Fruit fly (Drosophila melanogaster) whole organism, prepupa: Measurements from ENCODE around the gene CG42238.

ENCODE experiments used
- Blimp-1 ChIP-seq: fragments of 200-800 bp; sonication (Bioruptor generic); optimal IDR thresholded peaks from 3 replicates; lab custom pipeline; 2017; ENCODE audit warnings: missing biosample characterization, missing genetic modification characterization, mild to moderate bottlenecking, moderate library complexity, missing genetic modification reagents
- CG10669 ChIP-seq: fragments of 200-800 bp; sonication (Bioruptor generic); optimal IDR thresholded peaks from 3 replicates; lab custom pipeline; 2018; ENCODE audit warnings: missing biosample characterization, mild to moderate bottlenecking, missing genetic modification characterization, moderate library complexity
- CG11294 ChIP-seq: fragments of 200-800 bp; sonication (Bioruptor generic); IDR thresholded peaks from 2 replicates; pipeline ENCODE4 v1.3.6; 2022; ENCODE audit warnings: missing biosample characterization, missing genetic modification characterization
- CG11902 ChIP-seq: fragments of 200-800 bp; sonication (Bioruptor generic); optimal IDR thresholded peaks from 3 replicates; lab custom pipeline; 2016; ENCODE audit warnings: missing biosample characterization, missing genetic modification characterization
- CG15336 ChIP-seq: fragments of 200-800 bp; sonication (Bioruptor generic); IDR thresholded peaks from 2 replicates; pipeline ENCODE4 v1.3.6; 2022; ENCODE audit warnings: missing biosample characterization, missing genetic modification characterization
- CG16779 ChIP-seq: fragments of 200-800 bp; sonication (Bioruptor generic); optimal IDR thresholded peaks from 3 replicates; lab custom pipeline; 2017; ENCODE audit warnings: missing biosample characterization, mild to moderate bottlenecking, missing genetic modification characterization
- CG3032 ChIP-seq: fragments of 200-800 bp; optimal IDR thresholded peaks from 2 replicates; lab custom pipeline; 2019; ENCODE audit warnings: missing biosample characterization, mild to moderate bottlenecking, missing genetic modification characterization, moderate library complexity
- CG31627 ChIP-seq: fragments of 200-800 bp; sonication (Bioruptor generic); optimal IDR thresholded peaks from 3 replicates; lab custom pipeline; 2016; ENCODE audit warnings: missing biosample characterization, missing genetic modification characterization
- CG32006 ChIP-seq: fragments of 200-800 bp; sonication (Bioruptor generic); optimal IDR thresholded peaks from 3 replicates; lab custom pipeline; 2017; ENCODE audit warnings: missing biosample characterization, mild to moderate bottlenecking, missing genetic modification characterization
- CG34406 ChIP-seq: fragments of 200-800 bp; sonication (Bioruptor generic); optimal IDR thresholded peaks from 3 replicates; lab custom pipeline; 2016; ENCODE audit warnings: missing biosample characterization, missing genetic modification characterization
- CG3919 ChIP-seq: fragments of 200-800 bp; sonication (Bioruptor generic); optimal IDR thresholded peaks from 3 replicates; lab custom pipeline; 2016; ENCODE audit warnings: missing biosample characterization, missing genetic modification characterization
- CG4318 ChIP-seq: fragments of 200-800 bp; sonication (Bioruptor generic); optimal IDR thresholded peaks from 3 replicates; lab custom pipeline; 2017; ENCODE audit warnings: missing biosample characterization, mild to moderate bottlenecking, missing genetic modification characterization
- CG6276 ChIP-seq: fragments of 200-800 bp; sonication (Bioruptor generic); optimal IDR thresholded peaks from 2 replicates; lab custom pipeline; 2017; ENCODE audit warnings: missing biosample characterization, mild to moderate bottlenecking, missing genetic modification characterization
- CG6792 ChIP-seq: fragments of 200-800 bp; sonication (Bioruptor generic); optimal IDR thresholded peaks from 3 replicates; lab custom pipeline; 2016; ENCODE audit warnings: missing biosample characterization, missing genetic modification characterization
- CG6854 ChIP-seq: fragments of 200-800 bp; sonication (Bioruptor generic); optimal IDR thresholded peaks from 2 replicates; lab custom pipeline; 2017; ENCODE audit warnings: missing biosample characterization, mild to moderate bottlenecking, missing genetic modification characterization
- CG7368 ChIP-seq: fragments of 200-800 bp; sonication (Bioruptor generic); optimal IDR thresholded peaks from 3 replicates; lab custom pipeline; 2016; ENCODE audit warnings: missing biosample characterization, missing genetic modification characterization
- CG8632 ChIP-seq: fragments of 200-800 bp; sonication (Bioruptor generic); optimal IDR thresholded peaks from 3 replicates; lab custom pipeline; 2016; ENCODE audit warnings: missing biosample characterization, missing genetic modification characterization
- CG9139 ChIP-seq: fragments of 200-800 bp; sonication (Bioruptor generic); optimal IDR thresholded peaks from 3 replicates; lab custom pipeline; 2017; ENCODE audit warnings: missing biosample characterization, mild to moderate bottlenecking, missing genetic modification characterization
- Eip75B ChIP-seq: fragments of 200-800 bp; sonication (Bioruptor generic); optimal IDR thresholded peaks from 3 replicates; lab custom pipeline; 2016; ENCODE audit warnings: missing biosample characterization, missing genetic modification characterization
- Eip78C ChIP-seq: fragments of 200-800 bp; sonication (Bioruptor generic); peaks from one replicate; lab custom pipeline; 2016; ENCODE audit warnings: missing biosample characterization, missing genetic modification characterization
- Ets21C ChIP-seq: fragments of 200-800 bp; sonication (Bioruptor generic); optimal IDR thresholded peaks from 3 replicates; lab custom pipeline; 2016; ENCODE audit warnings: missing biosample characterization, missing genetic modification characterization
- Ets96B ChIP-seq: fragments of 200-800 bp; optimal IDR thresholded peaks from 2 replicates; lab custom pipeline; 2019; ENCODE audit warnings: missing biosample characterization, mild to moderate bottlenecking, missing genetic modification characterization, moderate library complexity
- Gug ChIP-seq: fragments of 200-800 bp; sonication (Bioruptor generic); IDR thresholded peaks from 2 replicates; pipeline ENCODE4 v1.3.6; 2022; ENCODE audit warnings: missing biosample characterization, missing genetic modification characterization
- Hr4 ChIP-seq: fragments of 200-800 bp; sonication (Bioruptor generic); optimal IDR thresholded peaks from 3 replicates; lab custom pipeline; 2016; ENCODE audit warnings: missing biosample characterization, missing genetic modification characterization
- Lpt ChIP-seq: fragments of 200-800 bp; sonication (Bioruptor generic); optimal IDR thresholded peaks from 3 replicates; lab custom pipeline; 2016; ENCODE audit warnings: missing biosample characterization, missing genetic modification characterization
- Met ChIP-seq: fragments of 200-800 bp; sonication (Bioruptor generic); optimal IDR thresholded peaks from 3 replicates; lab custom pipeline; 2016; ENCODE audit warnings: missing biosample characterization, missing genetic modification characterization
- OdsH ChIP-seq: fragments of 200-800 bp; sonication (Bioruptor generic); optimal IDR thresholded peaks from 3 replicates; lab custom pipeline; 2016; ENCODE audit warnings: missing biosample characterization, missing genetic modification characterization
- Smox ChIP-seq: fragments of 200-800 bp; sonication (Bioruptor generic); optimal IDR thresholded peaks from 3 replicates; lab custom pipeline; 2016; ENCODE audit warnings: missing biosample characterization, missing genetic modification characterization
- Sox102F ChIP-seq: fragments of 200-800 bp; sonication (Bioruptor generic); optimal IDR thresholded peaks from 2 replicates; lab custom pipeline; 2016; ENCODE audit warnings: missing biosample characterization, mild to moderate bottlenecking, missing genetic modification characterization
- Sox14 ChIP-seq: fragments of 200-800 bp; sonication (Bioruptor generic); optimal IDR thresholded peaks from 3 replicates; lab custom pipeline; 2016; ENCODE audit warnings: missing biosample characterization, missing genetic modification characterization
- achi ChIP-seq: fragments of 200-800 bp; sonication (Bioruptor generic); optimal IDR thresholded peaks from 3 replicates; lab custom pipeline; 2016; ENCODE audit warnings: missing biosample characterization, missing genetic modification characterization
- acj6 ChIP-seq: fragments of 200-800 bp; sonication (Bioruptor generic); optimal IDR thresholded peaks from 3 replicates; lab custom pipeline; 2016; ENCODE audit warnings: missing biosample characterization, missing genetic modification characterization
- dac ChIP-seq: fragments of 200-800 bp; sonication (Bioruptor generic); optimal IDR thresholded peaks from 2 replicates; lab custom pipeline; 2017; ENCODE audit warnings: missing biosample characterization, mild to moderate bottlenecking, missing genetic modification characterization
- dsx ChIP-seq: fragments of 200-800 bp; optimal IDR thresholded peaks from 3 replicates; lab custom pipeline; 2019; ENCODE audit warnings: missing biosample characterization, mild to moderate bottlenecking, missing genetic modification characterization, moderate library complexity; ENCODE audit not compliant: poor library complexity, severe bottlenecking
- esn ChIP-seq: fragments of 200-800 bp; sonication (Bioruptor generic); optimal IDR thresholded peaks from 2 replicates; lab custom pipeline; 2016; ENCODE audit warnings: missing biosample characterization, mild to moderate bottlenecking, missing genetic modification characterization, moderate library complexity
- fd59A ChIP-seq: fragments of 200-800 bp; sonication (Bioruptor generic); optimal IDR thresholded peaks from 2 replicates; lab custom pipeline; 2017; ENCODE audit warnings: missing biosample characterization, mild to moderate bottlenecking, missing genetic modification characterization, missing genetic modification reagents
- fd85E ChIP-seq: fragments of 200-800 bp; sonication (Bioruptor generic); optimal IDR thresholded peaks from 3 replicates; lab custom pipeline; 2016; ENCODE audit warnings: missing biosample characterization, missing genetic modification characterization
- fkh ChIP-seq: fragments of 200-800 bp; sonication (Bioruptor generic); optimal IDR thresholded peaks from 3 replicates; lab custom pipeline; 2017; ENCODE audit warnings: missing biosample characterization, mild to moderate bottlenecking, missing genetic modification characterization, moderate library complexity
- lz ChIP-seq: fragments of 200-800 bp; sonication (Bioruptor generic); optimal IDR thresholded peaks from 3 replicates; lab custom pipeline; 2016; ENCODE audit warnings: missing biosample characterization, missing genetic modification characterization
- net ChIP-seq: fragments of 200-800 bp; sonication (Bioruptor generic); optimal IDR thresholded peaks from 3 replicates; lab custom pipeline; 2016; ENCODE audit warnings: missing biosample characterization, missing genetic modification characterization
- pdm3 ChIP-seq: fragments of 200-800 bp; sonication (Bioruptor generic); optimal IDR thresholded peaks from 3 replicates; lab custom pipeline; 2016; ENCODE audit warnings: missing biosample characterization, missing genetic modification characterization
- salr ChIP-seq, 2 experiments: fragments of 200-800 bp; sonication (Bioruptor generic); optimal IDR thresholded peaks; 3 replicates each; lab custom pipeline; 2016 to 2018; ENCODE audit warnings: missing biosample characterization in 2 of 2, missing genetic modification characterization in 2 of 2, mild to moderate bottlenecking in 1 of 2
- spab ChIP-seq: fragments of 200-800 bp; sonication (Bioruptor generic); optimal IDR thresholded peaks from 2 replicates; lab custom pipeline; 2017; ENCODE audit warnings: missing biosample characterization, mild to moderate bottlenecking, missing genetic modification characterization, missing genetic modification reagents
- svp ChIP-seq: fragments of 200-800 bp; sonication (Bioruptor generic); peaks from one replicate; lab custom pipeline; 2016; ENCODE audit warnings: missing biosample characterization, missing genetic modification characterization
- topi ChIP-seq: fragments of 200-800 bp; sonication (Bioruptor generic); optimal IDR thresholded peaks from 3 replicates; lab custom pipeline; 2016; ENCODE audit warnings: missing biosample characterization, missing genetic modification characterization
- vri ChIP-seq: fragments of 200-800 bp; sonication (Bioruptor generic); optimal IDR thresholded peaks from 3 replicates; lab custom pipeline; 2016; ENCODE audit warnings: missing biosample characterization, mild to moderate bottlenecking, missing genetic modification characterization

CG42238 gene

dm6 chr2L:20943148-20943547 lies 108.8 kb downstream of the CG42238 start (continued):
- no peak for TF ChIP-seq CG6854 (GFP tag; lab: Kevin White, UChicago)
- TF ChIP-seq CG8632, result peak; percentile 21
- no peak for TF ChIP-seq Ets96B (tag; lab: Kevin White, UChicago)
- TF ChIP-seq svp (GFP tag; lab: Kevin White, UChicago), result peak; percentile 57
- TF ChIP-seq CG6792, result peak; percentile 20
- TF ChIP-seq Gug (GFP tag; lab: Robert Waterston, UW), result peak; percentile 41; the same call in 1 of the 2 replicates
- no peak for TF ChIP-seq Blimp-1
- TF ChIP-seq lz (GFP tag; lab: Kevin White, UChicago), result peak; percentile 24
- TF ChIP-seq dac, result peak; percentile 73
- peak; percentile 67 for TF ChIP-seq CG15336
- TF ChIP-seq CG11294 (GFP tag; lab: Robert Waterston, UW), result no peak
- TF ChIP-seq CG6276 (GFP tag; lab: Kevin White, UChicago), result peak; percentile 35
- peak; percentile 50 for TF ChIP-seq Sox14 (GFP tag; lab: Kevin White, UChicago)
- peak in 1 of 2 experiments; percentile 48 for TF ChIP-seq salr (GFP tag; optimal IDR thresholded peaks at IDR 0.05; lab: Kevin White, UChicago)
- TF ChIP-seq acj6 (GFP tag; lab: Kevin White, UChicago), result peak; percentile 52
- peak; percentile 11 for TF ChIP-seq Eip75B (GFP tag; lab: Kevin White, UChicago)
- TF ChIP-seq fkh (GFP tag; lab: Kevin White, UChicago), result no peak
- TF ChIP-seq Hr4 (GFP tag; lab: Kevin White, UChicago), result peak; percentile 83
- peak; percentile 42 for TF ChIP-seq OdsH (GFP tag; lab: Kevin White, UChicago)
- TF ChIP-seq fd85E (GFP tag; lab: Kevin White, UChicago), result no peak
- TF ChIP-seq CG3032, result no peak
- TF ChIP-seq Smox (GFP tag; lab: Kevin White, UChicago), result peak; percentile 23
- peak; percentile 1 for TF ChIP-seq CG10669 (GFP tag; lab: Kevin White, UChicago)
- peak; percentile 47 for TF ChIP-seq achi (GFP tag; lab: Kevin White, UChicago)
- TF ChIP-seq CG11902 (GFP tag; lab: Kevin White, UChicago), result no peak
- no peak for TF ChIP-seq CG9139

- TF ChIP-seq pdm3, result no peak
- TF ChIP-seq dsx (GFP tag; lab: Kevin White, UChicago), result no peak
- peak; percentile 19 for TF ChIP-seq CG34406 (GFP tag; lab: Kevin White, UChicago)
- no peak for TF ChIP-seq dac
- TF ChIP-seq CG16779 (tag; lab: Kevin White, UChicago), result no peak
- TF ChIP-seq CG3032, result no peak
- peak; percentile 52 for TF ChIP-seq CG32006 (GFP tag; lab: Kevin White, UChicago)
- no peak for TF ChIP-seq CG6854 (GFP tag; lab: Kevin White, UChicago)
- peak in 1 of 2 experiments; percentile 34 for TF ChIP-seq salr (GFP tag; optimal IDR thresholded peaks at IDR 0.05; lab: Kevin White, UChicago)
- peak; percentile 38 for TF ChIP-seq CG15336
- TF ChIP-seq spab (GFP tag; lab: Kevin White, UChicago), result no peak
- TF ChIP-seq Sox102F (GFP tag; lab: Kevin White, UChicago), result no peak
- TF ChIP-seq CG11902 (GFP tag; lab: Kevin White, UChicago), result no peak
- peak; percentile 36 for TF ChIP-seq svp (GFP tag; lab: Kevin White, UChicago)
- peak; percentile 16 for TF ChIP-seq achi (GFP tag; lab: Kevin White, UChicago)
- TF ChIP-seq Lpt (GFP tag; lab: Kevin White, UChicago), result no peak
- no peak for TF ChIP-seq CG4318
- no peak for TF ChIP-seq fd85E (GFP tag; lab: Kevin White, UChicago)
- no peak for TF ChIP-seq CG10669 (GFP tag; lab: Kevin White, UChicago)
- no peak for TF ChIP-seq Ets21C
- TF ChIP-seq Ets96B (tag; lab: Kevin White, UChicago), result peak; percentile 55
- TF ChIP-seq acj6 (GFP tag; lab: Kevin White, UChicago), result peak; percentile 34
- no peak for TF ChIP-seq CG7368 (GFP tag; lab: Kevin White, UChicago)
- TF ChIP-seq net (GFP tag; lab: Kevin White, UChicago), result no peak
- no peak for TF ChIP-seq fd59A (GFP tag; lab: Kevin White, UChicago)
- no peak for TF ChIP-seq Blimp-1
- peak; percentile 13 for TF ChIP-seq CG6792
- peak; percentile 2 for TF ChIP-seq topi (GFP tag; lab: Kevin White, UChicago)
- TF ChIP-seq Met (GFP tag; lab: Kevin White, UChicago), result peak; percentile 24
- TF ChIP-seq OdsH (GFP tag; lab: Kevin White, UChicago), result peak; percentile 51
- TF ChIP-seq CG31627, result no peak
- TF ChIP-seq vri, result no peak
- TF ChIP-seq CG9139, result no peak
- peak; percentile 7 for TF ChIP-seq esn (GFP tag; lab: Kevin White, UChicago)
- TF ChIP-seq Eip78C (GFP tag; lab: Kevin White, UChicago), result peak; percentile 77
- TF ChIP-seq CG3919 (GFP tag; lab: Kevin White, UChicago), result peak; percentile 20
- TF ChIP-seq CG6276 (GFP tag; lab: Kevin White, UChicago), result no peak
- TF ChIP-seq Gug (GFP tag; lab: Robert Waterston, UW), result no peak
- TF ChIP-seq Eip75B (GFP tag; lab: Kevin White, UChicago), result no peak
- TF ChIP-seq Sox14 (GFP tag; lab: Kevin White, UChicago), result no peak
Observed at dm6 chr2L:20942206-20942863, 109.6 kb downstream of the CG42238 start.
